Fruit fly (Drosophila melanogaster) S2 (cell line): Measurements from ENCODE around the gene kek6.

Experiments
- CG8478 ChIP-seq: fragments of >200 bp; optimal IDR thresholded peaks from 2 replicates; lab custom pipeline; 2018
- CTCF ChIP-seq, 2 experiments: fragments of >200 bp; optimal IDR thresholded peaks; 2 replicates each; lab custom pipeline; 2018

DNA sequence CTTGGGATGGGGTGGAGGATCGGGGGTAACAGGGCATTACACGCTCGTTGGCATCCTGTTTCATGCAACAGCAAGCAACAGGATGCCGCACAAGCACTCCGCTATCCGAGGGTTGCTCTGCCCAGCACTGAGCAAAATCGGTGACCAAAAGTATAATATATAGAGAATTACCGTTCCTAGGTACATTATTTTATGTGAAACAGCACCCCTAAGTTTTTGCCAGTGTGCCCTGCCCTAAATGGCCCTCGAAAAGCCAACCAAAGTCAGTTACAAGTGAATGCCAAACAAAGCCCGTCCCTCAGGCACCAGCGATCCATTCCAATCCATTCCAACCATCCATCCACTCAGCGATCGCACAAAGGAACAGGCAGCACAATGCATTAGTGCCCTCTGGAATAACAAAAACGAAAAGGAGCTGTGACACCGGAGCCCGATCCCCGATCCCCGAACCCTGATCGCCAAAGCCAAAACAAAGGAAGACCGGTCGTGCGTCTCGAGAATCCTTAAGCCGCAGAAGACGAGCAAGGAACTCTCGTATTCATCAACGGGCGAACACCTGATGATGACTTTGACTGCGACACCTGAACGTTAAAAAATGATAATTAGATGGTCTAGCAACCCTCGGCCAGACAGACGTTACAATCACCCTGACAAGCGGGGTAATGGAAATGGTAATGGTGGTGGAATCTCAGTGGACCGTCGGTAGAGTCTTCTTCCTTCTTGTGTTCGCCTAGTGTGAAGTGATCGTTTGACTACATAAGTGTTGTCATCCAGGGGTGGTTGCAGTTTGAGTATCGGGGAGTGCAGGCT is 61.3 kb downstream of the kek6 start:
- TF ChIP-seq CTCF (optimal IDR thresholded peaks at IDR 0.05; lab: Kevin White, UChicago) (no peak), CG8478 (no peak)
